Worm (Caenorhabditis elegans) whole organism, L4 larva: Measurements from ENCODE around the gene fbxa-74.

Experiments used
- R02D3.7 ChIP-seq: fragments of 150-350 bp; sonication (generic microtip); optimal IDR thresholded peaks from 3 replicates; lab custom pipeline; 2014; ENCODE audit warnings: missing biosample characterization, missing genetic modification characterization
- aly-2 ChIP-seq: sonication (generic microtip); optimal IDR thresholded peaks from 2 replicates; lab custom pipeline; 2018; ENCODE audit warnings: missing biosample characterization, missing genetic modification characterization
- ama-1 ChIP-seq: fragments of 150-350 bp; optimal IDR thresholded peaks from 2 replicates; lab custom pipeline; 2014; ENCODE audit warnings: inconsistent platforms, mixed read lengths
- arid-1 ChIP-seq: fragments of 200-800 bp; sonication (Bioruptor generic); conservative IDR thresholded peaks from 2 replicates; pipeline ENCODE4 v1.3.6; 2022; ENCODE audit warnings: missing genetic modification reagents, missing genetic modification characterization, missing compliant biosample characterization
- ceh-32 ChIP-seq: sonication (generic microtip); optimal IDR thresholded peaks from 2 replicates; lab custom pipeline; 2016; ENCODE audit warnings: mild to moderate bottlenecking, missing genetic modification characterization, missing compliant biosample characterization; ENCODE audit not compliant: poor library complexity
- dpl-1 ChIP-seq: fragments of 150-350 bp; optimal IDR thresholded peaks from 2 replicates; lab custom pipeline; 2014; ENCODE audit warnings: missing biosample characterization, missing genetic modification reagents, missing genetic modification characterization
- egl-27 ChIP-seq: sonication (generic microtip); optimal IDR thresholded peaks from 3 replicates; lab custom pipeline; 2017; ENCODE audit warnings: missing biosample characterization, missing genetic modification reagents, missing genetic modification characterization
- lin-39 ChIP-seq: fragments of 150-350 bp; optimal IDR thresholded peaks from 2 replicates; lab custom pipeline; 2014; ENCODE audit warnings: missing biosample characterization, missing genetic modification reagents, missing genetic modification characterization
- lir-3 ChIP-seq: sonication (generic microtip); optimal IDR thresholded peaks from 2 replicates; lab custom pipeline; 2016; ENCODE audit warnings: mild to moderate bottlenecking, missing genetic modification characterization, missing compliant biosample characterization
- mdl-1 ChIP-seq, 2 experiments: fragments of 150-350 bp in 1 of 2; sonication (generic microtip) in 1 of 2; optimal IDR thresholded peaks; 2 replicates each; lab custom pipeline; 2014 to 2017; ENCODE audit warnings: missing biosample characterization in 2 of 2, missing genetic modification characterization in 2 of 2
- nhr-237 ChIP-seq: sonication (generic microtip); optimal IDR thresholded peaks from 2 replicates; lab custom pipeline; 2017; ENCODE audit warnings: missing biosample characterization, missing genetic modification characterization
- nhr-42 ChIP-seq: fragments of 200-800 bp; sonication (Bioruptor generic); IDR thresholded peaks from 2 replicates; pipeline ENCODE4 v1.3.6; 2022; ENCODE audit warnings: missing genetic modification characterization, missing compliant biosample characterization
- pqm-1 ChIP-seq: sonication (generic microtip); optimal IDR thresholded peaks from 2 replicates; lab custom pipeline; 2017; ENCODE audit warnings: missing biosample characterization, missing genetic modification characterization

ce11 chrIII:1682262-1682661, 16.5 kb downstream of the fbxa-74 start:
- TF ChIP-seq pqm-1 (tag; lab: Kevin White, UChicago) (no peak), R02D3.7 (tag; lab: Kevin White, UChicago) (no peak), lin-39 (tag; lab: Kevin White, UChicago) (no peak), ceh-32 (tag; lab: Kevin White, UChicago) (no peak), egl-27 (tag; lab: Kevin White, UChicago) (no peak), nhr-237 (tag; lab: Kevin White, UChicago) (no peak), mdl-1 (tag; optimal IDR thresholded peaks at IDR 0.05; lab: Kevin White, UChicago) (peak; percentile 61 to 86), lir-3 (tag; lab: Kevin White, UChicago) (no peak), dpl-1 (GFP tag; lab: Kevin White, UChicago) (no peak), arid-1 (no peak), ama-1 (lab: Kevin White, UChicago) (no peak), nhr-42 (GFP tag; lab: Robert Waterston, UW) (no peak), aly-2 (no peak)
